Worm (Caenorhabditis elegans): Measurements from ENCODE around the gene mec-1.

- TF ChIP-seq duxl-1 (tag; optimal IDR thresholded peaks at IDR 0.05; ENCODE audit: poor library complexity) (no peak), nhr-11 (tag; optimal IDR thresholded peaks at IDR 0.05) (no peak), F44E2.7 (GFP tag; IDR thresholded peaks at IDR 0.05) (no peak), lsy-2 (tag; optimal IDR thresholded peaks at IDR 0.05) (no peak)
Observed at ce11 chrV:7009461-7009860, 53.1 kb downstream of the mec-1 start, which contains the start of gene C33G8.2.

Measured in whole organism, L4 larva.